Worm (Caenorhabditis elegans) whole organism, early embryonic: ENCODE data around the gene F18E9.3.

Experiments used
- B0310.2 ChIP-seq: sonication (generic microtip); optimal IDR thresholded peaks from 2 replicates; lab custom pipeline; 2016; ENCODE audit warnings: mild to moderate bottlenecking, missing genetic modification characterization, missing compliant biosample characterization
- aly-1 ChIP-seq: sonication (generic microtip); optimal IDR thresholded peaks from 2 replicates; lab custom pipeline; 2016; ENCODE audit warnings: missing genetic modification characterization, missing compliant biosample characterization
- ama-1 ChIP-seq: fragments of 150-350 bp; optimal IDR thresholded peaks from 2 replicates; lab custom pipeline; 2014
- ceh-13 ChIP-seq: fragments of 200-800 bp; sonication (Bioruptor generic); optimal IDR thresholded peaks from 2 replicates; lab custom pipeline; 2018; ENCODE audit warnings: mild to moderate bottlenecking, missing genetic modification characterization, missing compliant biosample characterization
- ceh-36 ChIP-seq: sonication (generic microtip); optimal IDR thresholded peaks from 2 replicates; lab custom pipeline; 2016; ENCODE audit warnings: missing genetic modification characterization, inconsistent platforms, missing compliant biosample characterization
- ets-7 ChIP-seq: sonication (generic microtip); optimal IDR thresholded peaks from 2 replicates; lab custom pipeline; 2016; ENCODE audit warnings: missing genotype, missing genetic modification characterization, missing compliant biosample characterization
- flt-1 ChIP-seq: fragments of 200-800 bp; sonication (Bioruptor generic); IDR thresholded peaks from 2 replicates; pipeline ENCODE4 v1.3.6; 2022; ENCODE audit warnings: missing genetic modification characterization, missing compliant biosample characterization
- hmbx-1 ChIP-seq: sonication (generic microtip); optimal IDR thresholded peaks from 2 replicates; lab custom pipeline; 2016; ENCODE audit warnings: mild to moderate bottlenecking, missing genetic modification characterization, missing compliant biosample characterization
- tbx-11 ChIP-seq: fragments of 200-800 bp; sonication (Bioruptor generic); IDR thresholded peaks from 2 replicates; pipeline ENCODE4 v1.3.6; 2022; ENCODE audit warnings: missing genetic modification characterization, missing compliant biosample characterization
- tra-4 ChIP-seq: sonication (generic microtip); optimal IDR thresholded peaks from 2 replicates; lab custom pipeline; 2017; ENCODE audit warnings: missing genetic modification characterization, missing compliant biosample characterization

ce11 chrX:8581447-8581846, 4.5 kb upstream of the F18E9.3 start, which contains the start of gene F18E9.8:
- TF ChIP-seq B0310.2 (tag; lab: Kevin White, UChicago): no peak
- TF ChIP-seq ama-1: no peak
- no peak for TF ChIP-seq hmbx-1 (tag; lab: Kevin White, UChicago)
- TF ChIP-seq flt-1 (GFP tag; lab: Robert Waterston, UW): no peak
- no peak for TF ChIP-seq tra-4 (tag; lab: Kevin White, UChicago)
- TF ChIP-seq aly-1 (tag; lab: Kevin White, UChicago): no peak
- TF ChIP-seq ets-7 (tag; lab: Kevin White, UChicago): no peak
- TF ChIP-seq ceh-36 (tag; lab: Kevin White, UChicago): no peak
- TF ChIP-seq ceh-13 (GFP tag; lab: Kevin White, UChicago): no peak
- TF ChIP-seq tbx-11 (GFP tag; lab: Robert Waterston, UW): no peak
